Fruit fly (Drosophila melanogaster) whole organism, embryonic: Measurements from ENCODE around the gene Lcp65Ag3.

Source experiments
- B-H2 ChIP-seq: fragments of 200-800 bp; sonication (Bioruptor generic); optimal IDR thresholded peaks from 2 replicates; lab custom pipeline; 2018; ENCODE audit warnings: missing biosample characterization, mild to moderate bottlenecking, missing genetic modification characterization
- CG10321 ChIP-seq: fragments of 200-800 bp; sonication (Bioruptor generic); IDR thresholded peaks from 2 replicates; pipeline ENCODE4 v1.3.6; 2022; ENCODE audit warnings: missing biosample characterization, missing genetic modification characterization
- CG11093 ChIP-seq: fragments of 200-800 bp; sonication (Bioruptor generic); IDR thresholded peaks from 3 replicates; pipeline ENCODE4 v1.3.6; 2022; ENCODE audit warnings: missing biosample characterization, missing genetic modification characterization
- CG14014 ChIP-seq: fragments of 200-800 bp; sonication (Bioruptor generic); IDR thresholded peaks from 2 replicates; pipeline ENCODE4 v1.3.6; 2022; ENCODE audit warnings: missing biosample characterization, missing genetic modification characterization
- CG17612 ChIP-seq: fragments of 200-800 bp; sonication (Bioruptor generic); IDR thresholded peaks from 2 replicates; pipeline ENCODE4 v1.3.6; 2022; ENCODE audit warnings: missing biosample characterization, missing genetic modification characterization
- CG18011 ChIP-seq: fragments of 200-800 bp; sonication (Bioruptor generic); optimal IDR thresholded peaks from 2 replicates; lab custom pipeline; 2017; ENCODE audit warnings: missing biosample characterization, missing genetic modification characterization, mild to moderate bottlenecking, moderate library complexity, missing genotype
- CG18476 ChIP-seq: fragments of 200-800 bp; sonication (Bioruptor generic); optimal IDR thresholded peaks from 2 replicates; lab custom pipeline; 2016; ENCODE audit warnings: missing biosample characterization, mild to moderate bottlenecking, missing genetic modification characterization
- CG30403 ChIP-seq: fragments of 200-800 bp; sonication (Bioruptor generic); optimal IDR thresholded peaks from 3 replicates; lab custom pipeline; 2016; ENCODE audit warnings: missing biosample characterization, missing genetic modification characterization
- CG3163 ChIP-seq: fragments of 200-800 bp; sonication (Bioruptor generic); optimal IDR thresholded peaks from 3 replicates; lab custom pipeline; 2016; ENCODE audit warnings: missing biosample characterization, missing genetic modification characterization
- CG5180 ChIP-seq: fragments of 200-800 bp; sonication (Bioruptor generic); optimal IDR thresholded peaks from 3 replicates; lab custom pipeline; 2017; ENCODE audit warnings: missing biosample characterization, missing genetic modification characterization, mild to moderate bottlenecking, moderate library complexity, missing genetic modification reagents
- CG7786 ChIP-seq: fragments of 200-800 bp; sonication (Bioruptor generic); optimal IDR thresholded peaks from 2 replicates; lab custom pipeline; 2016; ENCODE audit warnings: missing biosample characterization, missing genetic modification characterization
- CG7839 ChIP-seq: fragments of 200-800 bp; sonication (Bioruptor generic); optimal IDR thresholded peaks from 3 replicates; lab custom pipeline; 2018; ENCODE audit warnings: missing biosample characterization, mild to moderate bottlenecking, missing genetic modification characterization, moderate library complexity
- CG8388 ChIP-seq: fragments of 200-800 bp; sonication (Bioruptor generic); optimal IDR thresholded peaks from 2 replicates; lab custom pipeline; 2019; ENCODE audit warnings: missing biosample characterization, mild to moderate bottlenecking, missing genetic modification characterization, moderate library complexity
- CG9727 ChIP-seq: fragments of 200-800 bp; sonication (Bioruptor generic); optimal IDR thresholded peaks from 3 replicates; lab custom pipeline; 2017; ENCODE audit warnings: missing biosample characterization, mild to moderate bottlenecking, missing genetic modification characterization
- CG9932 ChIP-seq: fragments of 200-800 bp; sonication (Bioruptor generic); IDR thresholded peaks from 2 replicates; pipeline ENCODE4 v1.3.6; 2022; ENCODE audit warnings: missing biosample characterization, missing genetic modification characterization
- Camta ChIP-seq: fragments of 200-800 bp; sonication (Bioruptor generic); optimal IDR thresholded peaks from 2 replicates; lab custom pipeline; 2016; ENCODE audit warnings: missing biosample characterization, missing genetic modification characterization
- Doc3 ChIP-seq: fragments of 200-800 bp; sonication (Bioruptor generic); IDR thresholded peaks from 3 replicates; pipeline ENCODE4 v1.3.6; 2022; ENCODE audit warnings: missing biosample characterization, missing genetic modification characterization; ENCODE audit not compliant: partially characterized antibody
- Dp ChIP-seq: fragments of 200-800 bp; sonication (Bioruptor generic); optimal IDR thresholded peaks from 2 replicates; lab custom pipeline; 2018; ENCODE audit warnings: missing biosample characterization, mild to moderate bottlenecking, missing genetic modification characterization, moderate library complexity
- Hr39 ChIP-seq: fragments of >200 bp; optimal IDR thresholded peaks from 2 replicates; lab custom pipeline; 2017
- Hr51 ChIP-seq, 2 experiments: fragments of 200-800 bp; sonication (Bioruptor generic); optimal IDR thresholded peaks; 2 replicates in 1 of 2; 3 replicates in 1 of 2; lab custom pipeline; 2016 to 2018; ENCODE audit warnings: missing biosample characterization in 2 of 2, missing genetic modification characterization in 2 of 2, mild to moderate bottlenecking in 1 of 2, moderate library complexity in 1 of 2
- Sry-δ ChIP-seq: fragments of 200-800 bp; sonication (Bioruptor generic); optimal IDR thresholded peaks from 2 replicates; lab custom pipeline; 2016; ENCODE audit warnings: missing biosample characterization, missing genetic modification characterization
- TFAM ChIP-seq: fragments of 200-800 bp; sonication (Bioruptor generic); optimal IDR thresholded peaks from 2 replicates; lab custom pipeline; 2017; ENCODE audit warnings: missing biosample characterization, missing genetic modification characterization, inconsistent platforms
- Xbp1 ChIP-seq: fragments of 200-800 bp; sonication (Bioruptor generic); optimal IDR thresholded peaks from 3 replicates; lab custom pipeline; 2016; ENCODE audit warnings: missing biosample characterization, mild to moderate bottlenecking, missing genetic modification characterization
- br ChIP-seq: fragments of >200 bp; optimal IDR thresholded peaks from 2 replicates; lab custom pipeline; 2017
- btn ChIP-seq: fragments of 200-800 bp; sonication (Bioruptor generic); optimal IDR thresholded peaks from 2 replicates; lab custom pipeline; 2016; ENCODE audit warnings: missing biosample characterization, missing genetic modification characterization
- cad ChIP-seq: fragments of >200 bp; optimal IDR thresholded peaks from 2 replicates; lab custom pipeline; 2017; ENCODE audit warnings: missing biosample characterization, missing genetic modification characterization
- chinmo ChIP-seq: fragments of 200-800 bp; sonication (Bioruptor generic); IDR thresholded peaks from 4 replicates; pipeline ENCODE4 v1.3.6; 2022; ENCODE audit warnings: missing biosample characterization, missing genetic modification characterization; ENCODE audit not compliant: partially characterized antibody
- chn ChIP-seq: fragments of 200-800 bp; sonication (Bioruptor generic); optimal IDR thresholded peaks from 2 replicates; lab custom pipeline; 2016; ENCODE audit warnings: missing biosample characterization, missing genetic modification characterization
- dimm ChIP-seq: fragments of 200-800 bp; sonication (Bioruptor generic); IDR thresholded peaks from 2 replicates; pipeline ENCODE4 v1.3.6; 2022; ENCODE audit warnings: missing biosample characterization, missing genetic modification characterization
- ewg ChIP-seq: fragments of 200-800 bp; sonication (Bioruptor generic); optimal IDR thresholded peaks from 3 replicates; lab custom pipeline; 2017; ENCODE audit warnings: mild to moderate bottlenecking, missing biosample characterization, missing genetic modification reagents, missing genetic modification characterization
- fd102C ChIP-seq: fragments of 200-800 bp; sonication (Bioruptor generic); optimal IDR thresholded peaks from 2 replicates; lab custom pipeline; 2018; ENCODE audit warnings: missing biosample characterization, mild to moderate bottlenecking, missing genetic modification characterization, moderate library complexity
- fd64A ChIP-seq: fragments of 200-800 bp; sonication (Bioruptor generic); optimal IDR thresholded peaks from 3 replicates; lab custom pipeline; 2018; ENCODE audit warnings: missing biosample characterization, mild to moderate bottlenecking, missing genetic modification characterization
- fu2 ChIP-seq: fragments of 200-800 bp; sonication (Bioruptor generic); optimal IDR thresholded peaks from 2 replicates; lab custom pipeline; 2016; ENCODE audit warnings: missing biosample characterization, missing genetic modification characterization
- gfzf ChIP-seq: fragments of 200-800 bp; sonication (Bioruptor generic); optimal IDR thresholded peaks from 2 replicates; lab custom pipeline; 2016; ENCODE audit warnings: missing biosample characterization, mild to moderate bottlenecking, missing genetic modification characterization, moderate library complexity
- gsb-n ChIP-seq: fragments of 200-800 bp; sonication (Bioruptor generic); optimal IDR thresholded peaks from 3 replicates; lab custom pipeline; 2018; ENCODE audit warnings: missing biosample characterization, mild to moderate bottlenecking, missing genetic modification characterization
- inv ChIP-seq: fragments of 200-800 bp; sonication (Bioruptor generic); IDR thresholded peaks from 2 replicates; pipeline ENCODE4 v1.3.6; 2022; ENCODE audit warnings: missing biosample characterization, missing genetic modification characterization; ENCODE audit not compliant: partially characterized antibody
- jigr1 ChIP-seq: fragments of 200-800 bp; sonication (Bioruptor generic); IDR thresholded peaks from 3 replicates; pipeline ENCODE4 v1.3.6; 2022; ENCODE audit warnings: missing biosample characterization, missing genetic modification characterization
- knrl ChIP-seq: fragments of 200-800 bp; sonication (Bioruptor generic); IDR thresholded peaks from 3 replicates; pipeline ENCODE4 v1.3.6; 2022; ENCODE audit warnings: missing biosample characterization, missing genetic modification characterization; ENCODE audit not compliant: partially characterized antibody
- luna ChIP-seq: fragments of 200-800 bp; sonication (Bioruptor generic); optimal IDR thresholded peaks from 2 replicates; lab custom pipeline; 2016; ENCODE audit warnings: missing biosample characterization, missing genetic modification characterization
- p53 ChIP-seq: fragments of 200-800 bp; sonication (Bioruptor generic); optimal IDR thresholded peaks from 2 replicates; lab custom pipeline; 2016; ENCODE audit warnings: missing biosample characterization, missing genetic modification characterization
- pan ChIP-seq, 4 experiments: fragments of >200 bp in 3 of 4; fragments of 200-800 bp in 1 of 4; sonication (Bioruptor generic) in 1 of 4; optimal IDR thresholded peaks in 3 of 4; IDR thresholded peaks in 1 of 4; 2 replicates each; pipeline versions ENCODE4 v1.3.6 to Lab custom; 2017 to 2022; ENCODE audit warnings: missing biosample characterization in 2 of 4, missing genetic modification characterization in 2 of 4, mixed read lengths in 1 of 4
- phol ChIP-seq: fragments of 200-800 bp; sonication (Bioruptor generic); optimal IDR thresholded peaks from 3 replicates; lab custom pipeline; 2018; ENCODE audit warnings: missing biosample characterization, mild to moderate bottlenecking, missing genetic modification characterization, moderate library complexity
- salm ChIP-seq: fragments of 200-800 bp; sonication (Bioruptor generic); optimal IDR thresholded peaks from 2 replicates; lab custom pipeline; 2018; ENCODE audit warnings: missing biosample characterization, mild to moderate bottlenecking, missing genetic modification characterization
- sisA ChIP-seq: fragments of 200-800 bp; sonication (Bioruptor generic); IDR thresholded peaks from 2 replicates; pipeline ENCODE4 v1.3.6; 2022; ENCODE audit warnings: missing biosample characterization, missing genetic modification characterization
- sob ChIP-seq: fragments of 200-800 bp; sonication (Bioruptor generic); IDR thresholded peaks from 2 replicates; pipeline ENCODE4 v1.3.6; 2022; ENCODE audit warnings: missing biosample characterization, missing genetic modification characterization
- tap ChIP-seq: fragments of 200-800 bp; optimal IDR thresholded peaks from 3 replicates; lab custom pipeline; 2019; ENCODE audit warnings: missing biosample characterization, mild to moderate bottlenecking, missing genetic modification characterization, moderate library complexity
- ttk ChIP-seq: fragments of 200-800 bp; sonication (Bioruptor generic); IDR thresholded peaks from 2 replicates; pipeline ENCODE4 v2.1.2; 2022; ENCODE audit warnings: missing biosample characterization, missing genetic modification characterization
- wdn ChIP-seq: fragments of 200-800 bp; sonication (Bioruptor generic); IDR thresholded peaks from 2 replicates; pipeline ENCODE4 v1.3.6; 2022; ENCODE audit warnings: missing biosample characterization, missing genetic modification characterization

The Lcp65Ag3 gene

dm6 chr3L:6124616-6125408 lies 6.0 kb downstream of the Lcp65Ag3 start (continued):
- peak; percentile 71 for TF ChIP-seq B-H2 (GFP tag; lab: Kevin White, UChicago)
- peak; percentile 52 for TF ChIP-seq btn (GFP tag; lab: Kevin White, UChicago)
- peak; percentile 49 for TF ChIP-seq ewg
- TF ChIP-seq salm (tag; lab: Kevin White, UChicago), result peak; percentile 54
- TF ChIP-seq CG7839 (tag; lab: Kevin White, UChicago), result peak; percentile 63
- TF ChIP-seq tap (tag; lab: Kevin White, UChicago), result peak; percentile 62
- TF ChIP-seq CG7786, result no peak
- TF ChIP-seq gsb-n (tag; lab: Kevin White, UChicago), result peak; percentile 63
- peak; percentile 31 for TF ChIP-seq Sry-δ
- TF ChIP-seq fd64A (GFP tag; lab: Kevin White, UChicago), result no peak
- 0 out of 2 replicates have a peak, but pooled peaks have one; percentile 34 for TF ChIP-seq dimm (GFP tag; lab: Robert Waterston, UW)
- TF ChIP-seq Doc3 (GFP tag; lab: Robert Waterston, UW), result no peak
- peak; percentile 60 for TF ChIP-seq Xbp1 (GFP tag; lab: Kevin White, UChicago)
- TF ChIP-seq CG17612 (GFP tag; lab: Robert Waterston, UW), result no peak
- TF ChIP-seq pan (optimal IDR thresholded peaks at IDR 0.05; lab: Kevin White, UChicago), result no peak
- TF ChIP-seq pan (GFP tag; optimal IDR thresholded peaks at IDR 0.05 in 1 of 2, IDR thresholded peaks at IDR 0.05 in 1 of 2), result peak in 1 of 2 experiments; percentile 88
- no peak for TF ChIP-seq chn (GFP tag; lab: Kevin White, UChicago)
- TF ChIP-seq luna, result peak; percentile 81
- no peak for TF ChIP-seq chinmo (GFP tag; lab: Robert Waterston, UW)
- TF ChIP-seq Hr51 (GFP tag; optimal IDR thresholded peaks at IDR 0.05; lab: Kevin White, UChicago), result peak; percentile 46 to 53
- TF ChIP-seq p53, result peak; percentile 70
- peak; percentile 8 for TF ChIP-seq CG18476 (GFP tag; lab: Kevin White, UChicago)
- TF ChIP-seq Hr39, result no peak
- TF ChIP-seq sob (GFP tag; lab: Robert Waterston, UW), result peak; percentile 87
- peak; percentile 70; the same call in 1 of the 2 replicates for TF ChIP-seq CG14014 (GFP tag; lab: Robert Waterston, UW)
- peak; percentile 55 for TF ChIP-seq CG8388 (GFP tag; lab: Kevin White, UChicago)
- no peak for TF ChIP-seq Dp (GFP tag; lab: Kevin White, UChicago)
- TF ChIP-seq gfzf (GFP tag; lab: Kevin White, UChicago), result peak; percentile 26
- peak; percentile 56 for TF ChIP-seq TFAM (GFP tag; lab: Kevin White, UChicago)
- peak; percentile 47; the same call in 1 of the 3 replicates for TF ChIP-seq knrl
- TF ChIP-seq phol, result peak; percentile 70
- peak; percentile 59; the same call in 1 of the 2 replicates for TF ChIP-seq CG9932
- no peak for TF ChIP-seq fu2
- TF ChIP-seq jigr1 (GFP tag; lab: Robert Waterston, UW), result no peak
- no peak for TF ChIP-seq CG18011 (GFP tag; lab: Kevin White, UChicago)
- peak; percentile 39 for TF ChIP-seq CG5180 (GFP tag; lab: Kevin White, UChicago)
- peak; percentile 71; the same call in 1 of the 2 replicates for TF ChIP-seq ttk (GFP tag; lab: Robert Waterston, UW)
- peak; percentile 53 for TF ChIP-seq CG30403 (GFP tag; lab: Kevin White, UChicago)
- TF ChIP-seq fd102C (GFP tag; lab: Kevin White, UChicago), result peak; percentile 82
- no peak for TF ChIP-seq br
- peak; percentile 56; the same call in 1 of the 2 replicates for TF ChIP-seq CG10321
- peak; percentile 49; the same call in 1 of the 2 replicates for TF ChIP-seq wdn (GFP tag; lab: Robert Waterston, UW)
- TF ChIP-seq cad (GFP tag; lab: Kevin White, UChicago), result no peak
- no peak; the same call in 2 of the 3 replicates for TF ChIP-seq CG11093 (GFP tag; lab: Robert Waterston, UW)
- TF ChIP-seq Camta (GFP tag; lab: Kevin White, UChicago), result peak; percentile 92
- TF ChIP-seq sisA (GFP tag; lab: Robert Waterston, UW), result no peak
- TF ChIP-seq inv (GFP tag; lab: Robert Waterston, UW), result no peak
- TF ChIP-seq CG3163 (GFP tag; lab: Kevin White, UChicago), result peak; percentile 4
- peak; percentile 71 for TF ChIP-seq CG9727 (GFP tag; lab: Kevin White, UChicago)
